Worm (Caenorhabditis elegans) whole organism, L4 larva: ENCODE data around the gene arrd-2.

Source experiments
- D1046.2 ChIP-seq: fragments of 200-800 bp; sonication (Bioruptor generic); IDR thresholded peaks from 2 replicates; pipeline ENCODE4 v1.3.6; 2022; ENCODE audit warnings: missing genetic modification characterization, missing compliant biosample characterization
- F37D6.2 ChIP-seq: sonication (generic microtip); optimal IDR thresholded peaks from 2 replicates; lab custom pipeline; 2016; ENCODE audit warnings: mild to moderate bottlenecking, missing genetic modification characterization, missing compliant biosample characterization
- F44E2.7 ChIP-seq: fragments of 200-800 bp; sonication (Bioruptor generic); IDR thresholded peaks from 2 replicates; pipeline ENCODE4 v2.1.2; 2022; ENCODE audit warnings: missing genetic modification characterization, missing compliant biosample characterization
- Y5F2A.4 ChIP-seq: fragments of 200-800 bp; sonication (Bioruptor generic); optimal IDR thresholded peaks from 2 replicates; lab custom pipeline; 2018; ENCODE audit warnings: mild to moderate bottlenecking, missing genetic modification characterization, missing compliant biosample characterization
- ZK337.2 ChIP-seq: fragments of 200-800 bp; sonication (Bioruptor generic); IDR thresholded peaks from 2 replicates; pipeline ENCODE4 v1.3.6; 2022; ENCODE audit warnings: missing genetic modification reagents, missing genetic modification characterization, missing compliant biosample characterization
- aha-1 ChIP-seq: fragments of 150-350 bp; peaks from one replicate; lab custom pipeline; 2014; ENCODE audit warnings: missing biosample characterization, missing genetic modification characterization
- ceh-44 ChIP-seq: fragments of 200-800 bp; sonication (Bioruptor generic); IDR thresholded peaks from 2 replicates; pipeline ENCODE4 v1.3.6; 2022; ENCODE audit warnings: missing genetic modification reagents, missing genetic modification characterization, missing compliant biosample characterization
- cey-2 ChIP-seq: sonication (generic microtip); optimal IDR thresholded peaks from 3 replicates; lab custom pipeline; 2017; ENCODE audit warnings: missing genetic modification characterization, mild to moderate bottlenecking, missing compliant biosample characterization, antibody characterized with exemption, borderline replicate concordance; ENCODE audit not compliant: insufficient read depth
- daf-16 ChIP-seq, 3 experiments: sonication (generic microtip); optimal IDR thresholded peaks; 2 replicates each; lab custom pipeline; 2016 to 2017; ENCODE audit warnings: missing genetic modification characterization in 3 of 3, missing genetic modification reagents in 3 of 3, mild to moderate bottlenecking in 2 of 3, missing compliant biosample characterization in 2 of 3, missing biosample characterization in 1 of 3, moderate library complexity in 1 of 3
- dmd-6 ChIP-seq: fragments of 200-800 bp; sonication (Bioruptor generic); IDR thresholded peaks from 2 replicates; pipeline ENCODE4 v1.3.6; 2022; ENCODE audit warnings: missing genetic modification reagents, missing genetic modification characterization, missing compliant biosample characterization
- dmd-8 ChIP-seq: fragments of 200-800 bp; sonication (Bioruptor generic); IDR thresholded peaks from 2 replicates; pipeline ENCODE4 v1.3.6; 2022; ENCODE audit warnings: missing genetic modification characterization, missing compliant biosample characterization
- dmd-9 ChIP-seq: fragments of 200-800 bp; sonication (Bioruptor generic); IDR thresholded peaks from 2 replicates; pipeline ENCODE4 v1.3.6; 2022; ENCODE audit warnings: missing genetic modification reagents, missing genetic modification characterization, missing compliant biosample characterization
- duxl-1 ChIP-seq: sonication (generic microtip); optimal IDR thresholded peaks from 2 replicates; lab custom pipeline; 2016; ENCODE audit warnings: mild to moderate bottlenecking, missing genetic modification characterization, moderate library complexity, missing compliant biosample characterization; ENCODE audit not compliant: poor library complexity
- gei-8 ChIP-seq: fragments of 200-800 bp; sonication (Bioruptor generic); optimal IDR thresholded peaks from 2 replicates; lab custom pipeline; 2018; ENCODE audit warnings: mild to moderate bottlenecking, missing genetic modification characterization, missing compliant biosample characterization
- hif-1 ChIP-seq, 2 experiments: sonication (generic microtip); optimal IDR thresholded peaks; 2 replicates each; lab custom pipeline; 2016 to 2017; ENCODE audit warnings: missing compliant biosample characterization in 2 of 2, missing genetic modification characterization in 2 of 2, missing genetic modification reagents in 2 of 2, missing genotype in 2 of 2, mild to moderate bottlenecking in 1 of 2
- lin-13 ChIP-seq: fragments of 150-350 bp; optimal IDR thresholded peaks from 2 replicates; lab custom pipeline; 2014; ENCODE audit warnings: missing biosample characterization, missing genetic modification reagents, missing genetic modification characterization
- lin-39 ChIP-seq: fragments of 150-350 bp; optimal IDR thresholded peaks from 2 replicates; lab custom pipeline; 2014; ENCODE audit warnings: missing biosample characterization, missing genetic modification reagents, missing genetic modification characterization
- lir-3 ChIP-seq: sonication (generic microtip); optimal IDR thresholded peaks from 2 replicates; lab custom pipeline; 2016; ENCODE audit warnings: mild to moderate bottlenecking, missing genetic modification characterization, missing compliant biosample characterization
- madf-5 ChIP-seq, 2 experiments: fragments of 200-800 bp; sonication (Bioruptor generic); IDR thresholded peaks; 2 replicates each; pipeline ENCODE4 v1.3.6; 2022; ENCODE audit warnings: missing compliant biosample characterization in 2 of 2, missing genetic modification characterization in 2 of 2
- mdt-29 ChIP-seq: fragments of 200-800 bp; sonication (Bioruptor generic); IDR thresholded peaks from 2 replicates; pipeline ENCODE4 v1.3.6; 2022; ENCODE audit warnings: missing genetic modification reagents, missing genetic modification characterization, missing compliant biosample characterization
- mxl-2 ChIP-seq: fragments of 200-800 bp; sonication (Bioruptor generic); conservative IDR thresholded peaks from 2 replicates; pipeline ENCODE4 v1.3.6; 2022; ENCODE audit warnings: missing genetic modification reagents, missing genetic modification characterization, missing compliant biosample characterization
- nhr-102 ChIP-seq: sonication (generic microtip); optimal IDR thresholded peaks from 2 replicates; lab custom pipeline; 2016; ENCODE audit warnings: mild to moderate bottlenecking, missing genetic modification characterization, moderate library complexity, missing compliant biosample characterization
- nhr-28 ChIP-seq: fragments of 150-350 bp; optimal IDR thresholded peaks from 2 replicates; lab custom pipeline; 2014; ENCODE audit warnings: missing biosample characterization, missing genetic modification characterization
- nhr-42 ChIP-seq: fragments of 200-800 bp; sonication (Bioruptor generic); IDR thresholded peaks from 2 replicates; pipeline ENCODE4 v1.3.6; 2022; ENCODE audit warnings: missing genetic modification characterization, missing compliant biosample characterization
- nhr-48 ChIP-seq: sonication (generic microtip); optimal IDR thresholded peaks from 2 replicates; lab custom pipeline; 2016; ENCODE audit warnings: mild to moderate bottlenecking, missing genetic modification characterization, missing compliant biosample characterization
- pqm-1 ChIP-seq: sonication (generic microtip); optimal IDR thresholded peaks from 2 replicates; lab custom pipeline; 2017; ENCODE audit warnings: missing biosample characterization, missing genetic modification characterization
- saeg-2 ChIP-seq: fragments of 200-800 bp; sonication (Bioruptor generic); IDR thresholded peaks from 2 replicates; pipeline ENCODE4 v1.3.6; 2022; ENCODE audit warnings: missing genetic modification reagents, missing genetic modification characterization, missing compliant biosample characterization
- sdz-12 ChIP-seq: fragments of 200-800 bp; sonication (Bioruptor generic); optimal IDR thresholded peaks from 2 replicates; lab custom pipeline; 2018; ENCODE audit warnings: mild to moderate bottlenecking, missing genetic modification characterization, missing compliant biosample characterization
- snpc-4 ChIP-seq: fragments of 150-350 bp; optimal IDR thresholded peaks from 2 replicates; lab custom pipeline; 2014; ENCODE audit warnings: missing biosample characterization, missing genetic modification characterization
- spr-1 ChIP-seq: sonication (generic microtip); optimal IDR thresholded peaks from 2 replicates; lab custom pipeline; 2016; ENCODE audit warnings: mild to moderate bottlenecking, missing genetic modification characterization, missing compliant biosample characterization
- vab-7 ChIP-seq: fragments of 200-800 bp; sonication (Bioruptor generic); IDR thresholded peaks from 2 replicates; pipeline ENCODE4 v1.3.6; 2022; ENCODE audit warnings: missing genetic modification reagents, missing genetic modification characterization, missing compliant biosample characterization

The arrd-2 gene

DNA sequence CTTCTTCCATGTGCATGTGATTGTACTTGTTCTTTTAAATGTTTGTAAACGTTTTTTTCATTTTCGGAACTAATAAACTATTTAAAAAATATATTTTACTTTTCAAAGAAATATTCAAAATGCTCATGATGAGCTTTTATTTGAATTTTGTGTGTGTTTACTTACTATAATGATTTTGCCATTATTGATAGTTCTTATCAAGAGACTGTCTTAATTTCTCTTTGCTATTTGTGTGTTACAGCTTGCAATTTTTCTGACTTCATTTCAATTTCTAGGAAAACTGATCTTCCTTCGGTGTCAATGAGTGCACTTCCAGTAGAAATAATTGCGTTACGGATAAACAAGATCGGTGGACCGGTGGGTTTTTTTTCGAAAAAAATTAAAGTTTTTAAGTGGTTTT, 32.8 kb upstream of the arrd-2 start, which contains the start of gene C06C3.12:
TSS of gene C06C3.12 (plus strand) at position 301 of the 400 bp plus-strand sequence.
- TF ChIP-seq Y5F2A.4 (GFP tag; lab: Kevin White, UChicago) (no peak), daf-16 (GFP tag; optimal IDR thresholded peaks at IDR 0.05; lab: Kevin White, UChicago) (no peak), daf-16 (tag; optimal IDR thresholded peaks at IDR 0.05; lab: Kevin White, UChicago) (peak; percentile 43)

DNA sequence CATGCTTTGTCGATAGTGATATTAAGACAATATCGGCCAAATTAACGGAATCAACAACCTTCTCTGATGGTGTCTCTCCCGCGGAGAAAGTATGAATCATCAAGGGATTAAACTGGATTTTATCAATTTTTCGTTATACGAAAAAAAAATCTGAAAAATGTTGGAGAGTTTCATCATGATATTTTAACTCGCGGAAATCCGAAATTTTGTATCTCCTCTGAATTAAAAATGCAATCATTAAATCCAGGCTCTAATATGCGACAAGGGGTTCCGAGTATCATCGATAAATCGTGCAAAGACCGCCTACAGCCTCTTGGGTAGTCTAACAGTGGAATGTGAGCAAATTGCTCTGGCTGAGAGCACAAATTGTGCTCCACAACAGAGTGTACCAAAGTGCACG, 30.4 kb upstream of the arrd-2 start, which contains the start of gene C06C3.10:
TSS of gene C06C3.10 (minus strand) at position 101 of the 400 bp plus-strand sequence.
- no peak for TF ChIP-seq gei-8 (GFP tag; lab: Kevin White, UChicago)
- no peak for TF ChIP-seq nhr-102 (tag; lab: Kevin White, UChicago)
- TF ChIP-seq cey-2 (tag; lab: Kevin White, UChicago): no peak
- TF ChIP-seq nhr-28 (tag; lab: Kevin White, UChicago): no peak
- TF ChIP-seq sdz-12 (GFP tag; lab: Kevin White, UChicago): no peak
- no peak for TF ChIP-seq saeg-2 (GFP tag; lab: Robert Waterston, UW)
- no peak for TF ChIP-seq ceh-44 (GFP tag; lab: Robert Waterston, UW)
- TF ChIP-seq F44E2.7 (GFP tag; lab: Robert Waterston, UW): no peak
- TF ChIP-seq F37D6.2 (tag; lab: Kevin White, UChicago): no peak
- no peak for TF ChIP-seq daf-16 (GFP tag; optimal IDR thresholded peaks at IDR 0.05; lab: Kevin White, UChicago)
- TF ChIP-seq daf-16 (tag; optimal IDR thresholded peaks at IDR 0.05; lab: Kevin White, UChicago): no peak
- no peak for TF ChIP-seq madf-5 (GFP tag; IDR thresholded peaks at IDR 0.05; lab: Robert Waterston, UW)
- TF ChIP-seq lin-13 (GFP tag; lab: Kevin White, UChicago): no peak
- no peak for TF ChIP-seq ZK337.2 (GFP tag; lab: Robert Waterston, UW)
- no peak for TF ChIP-seq aha-1 (tag; lab: Kevin White, UChicago)
- no peak for TF ChIP-seq D1046.2
- no peak for TF ChIP-seq duxl-1
- TF ChIP-seq nhr-48: no peak
- no peak for TF ChIP-seq nhr-42 (GFP tag; lab: Robert Waterston, UW)

DNA sequence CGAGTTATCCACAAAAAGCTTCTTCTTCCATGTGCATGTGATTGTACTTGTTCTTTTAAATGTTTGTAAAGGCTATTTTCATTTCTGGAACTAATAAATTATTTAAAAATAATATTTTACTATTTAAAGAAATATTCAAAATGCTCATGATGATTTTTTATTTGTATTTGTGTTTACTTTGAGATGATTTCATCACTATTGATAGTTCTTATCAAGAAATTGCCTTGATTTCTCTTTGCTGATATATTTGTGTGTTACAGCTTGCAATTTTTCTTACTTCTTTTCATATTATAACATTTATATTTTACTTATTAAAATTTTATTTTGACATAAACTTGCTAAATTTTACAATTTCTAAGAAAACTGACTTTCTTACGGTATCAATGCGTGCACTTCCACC, 29.4 kb upstream of the arrd-2 start:
- TF ChIP-seq nhr-42 (GFP tag; lab: Robert Waterston, UW) (no peak), daf-16 (GFP tag; optimal IDR thresholded peaks at IDR 0.05; lab: Kevin White, UChicago) (no peak), daf-16 (tag; optimal IDR thresholded peaks at IDR 0.05; lab: Kevin White, UChicago) (peak; percentile 72), nhr-28 (tag; lab: Kevin White, UChicago) (no peak), pqm-1 (tag; lab: Kevin White, UChicago) (peak; percentile 26)

DNA sequence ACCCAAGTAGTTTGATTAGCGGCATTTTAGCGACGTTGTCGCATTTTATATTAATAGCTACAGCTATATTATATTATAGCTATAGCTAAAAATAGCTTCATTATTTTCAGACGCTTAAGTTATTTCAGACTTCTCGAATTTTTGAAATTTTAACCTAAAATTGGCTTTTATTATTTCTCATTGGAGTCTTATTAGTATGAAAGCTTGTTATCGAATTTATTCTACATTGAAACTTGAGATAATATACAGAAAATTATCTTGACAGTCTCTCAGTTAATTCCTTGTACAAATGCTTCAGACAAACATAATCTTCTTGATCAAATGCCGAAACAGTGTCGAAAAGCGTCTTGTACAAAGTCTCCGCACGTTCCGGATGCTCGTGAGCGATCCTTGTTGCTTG, 27.8 kb upstream of the arrd-2 start, which contains the start of gene srh-48:
TSS of gene srh-48 (plus strand) at position 301 of the 400 bp plus-strand sequence.
- TF ChIP-seq spr-1 (tag; lab: Kevin White, UChicago): no peak
- no peak for TF ChIP-seq mdt-29 (GFP tag; lab: Robert Waterston, UW)
- TF ChIP-seq lin-39 (tag; lab: Kevin White, UChicago): no peak
- TF ChIP-seq mxl-2 (GFP tag; lab: Robert Waterston, UW): no peak
- TF ChIP-seq F37D6.2 (tag; lab: Kevin White, UChicago): no peak
- TF ChIP-seq Y5F2A.4 (GFP tag; lab: Kevin White, UChicago): no peak
- TF ChIP-seq duxl-1: no peak
- TF ChIP-seq dmd-6 (GFP tag; lab: Robert Waterston, UW): no peak
- TF ChIP-seq vab-7: no peak
- TF ChIP-seq pqm-1 (tag; lab: Kevin White, UChicago): no peak
- TF ChIP-seq dmd-9 (GFP tag; lab: Robert Waterston, UW): no peak
- TF ChIP-seq snpc-4 (tag; lab: Kevin White, UChicago): no peak
- TF ChIP-seq lir-3 (tag; lab: Kevin White, UChicago): no peak
- no peak for TF ChIP-seq sdz-12 (GFP tag; lab: Kevin White, UChicago)
- TF ChIP-seq hif-1 (tag; optimal IDR thresholded peaks at IDR 0.05; lab: Kevin White, UChicago): no peak
- TF ChIP-seq dmd-8 (GFP tag; lab: Robert Waterston, UW): no peak
- TF ChIP-seq, all 104 proteins: peak for 0
